Worm (Caenorhabditis elegans) whole organism, L3 larva: ENCODE results near the gene seu-1.

Source experiments
- R02D3.7 ChIP-seq: fragments of 150-350 bp; optimal IDR thresholded peaks from 2 replicates; lab custom pipeline; 2014; ENCODE audit warnings: missing biosample characterization, missing genetic modification characterization
- ZK546.5 ChIP-seq: sonication (generic microtip); optimal IDR thresholded peaks from 2 replicates; lab custom pipeline; 2017; ENCODE audit warnings: missing biosample characterization, missing genetic modification characterization
- aly-2 ChIP-seq: fragments of 150-350 bp; optimal IDR thresholded peaks from 2 replicates; lab custom pipeline; 2014; ENCODE audit warnings: missing biosample characterization, missing genetic modification characterization
- ama-1 ChIP-seq: fragments of 150-350 bp; optimal IDR thresholded peaks from 2 replicates; lab custom pipeline; 2018
- ceh-16 ChIP-seq: sonication (generic microtip); optimal IDR thresholded peaks from 2 replicates; lab custom pipeline; 2017; ENCODE audit warnings: missing biosample characterization, missing genetic modification characterization
- ceh-28 ChIP-seq: fragments of 150-350 bp; optimal IDR thresholded peaks from 2 replicates; lab custom pipeline; 2014; ENCODE audit warnings: missing biosample characterization, missing genetic modification reagents, missing genetic modification characterization
- ceh-82 ChIP-seq: fragments of 150-350 bp; optimal IDR thresholded peaks from 2 replicates; lab custom pipeline; 2014; ENCODE audit warnings: missing biosample characterization, missing genetic modification characterization
- ceh-9 ChIP-seq: sonication (generic microtip); optimal IDR thresholded peaks from 2 replicates; lab custom pipeline; 2018; ENCODE audit warnings: missing biosample characterization, missing genetic modification characterization
- daf-12 ChIP-seq: fragments of 150-350 bp; optimal IDR thresholded peaks from 2 replicates; lab custom pipeline; 2014; ENCODE audit warnings: missing biosample characterization, missing genetic modification reagents, missing genetic modification characterization
- egl-27 ChIP-seq: sonication (generic microtip); optimal IDR thresholded peaks from 4 replicates; lab custom pipeline; 2017; ENCODE audit warnings: missing biosample characterization, missing genetic modification reagents, missing genetic modification characterization
- egl-5 ChIP-seq: fragments of 150-350 bp; optimal IDR thresholded peaks from 2 replicates; lab custom pipeline; 2017; ENCODE audit warnings: missing biosample characterization, missing genetic modification reagents, missing genetic modification characterization, inconsistent platforms
- elt-1 ChIP-seq: fragments of 150-350 bp; optimal IDR thresholded peaks from 2 replicates; lab custom pipeline; 2014; ENCODE audit warnings: missing biosample characterization, missing genetic modification characterization
- elt-2 ChIP-seq: sonication (generic microtip); optimal IDR thresholded peaks from 2 replicates; lab custom pipeline; 2016; ENCODE audit warnings: missing genetic modification reagents, mild to moderate bottlenecking, missing genetic modification characterization, missing compliant biosample characterization
- elt-3 ChIP-seq, 3 experiments: fragments of 150-350 bp in 1 of 3; sonication (generic microtip) in 2 of 3; optimal IDR thresholded peaks; 2 replicates in 2 of 3; 4 replicates in 1 of 3; lab custom pipeline; 2014 to 2017; ENCODE audit warnings: missing biosample characterization in 3 of 3, missing genetic modification characterization in 3 of 3
- eor-1 ChIP-seq, 2 experiments: fragments of 150-350 bp; optimal IDR thresholded peaks; 2 replicates each; lab custom pipeline; 2014 to 2018; ENCODE audit warnings: missing biosample characterization in 2 of 2, missing genetic modification characterization in 2 of 2
- fkh-10 ChIP-seq: sonication (generic microtip); optimal IDR thresholded peaks from 2 replicates; lab custom pipeline; 2017; ENCODE audit warnings: missing biosample characterization, missing genetic modification reagents, missing genetic modification characterization
- fkh-2 ChIP-seq: fragments of 150-350 bp; optimal IDR thresholded peaks from 2 replicates; lab custom pipeline; 2014; ENCODE audit warnings: missing biosample characterization, missing genetic modification reagents, missing genetic modification characterization
- fos-1 ChIP-seq: fragments of 150-350 bp; optimal IDR thresholded peaks from 2 replicates; lab custom pipeline; 2014; ENCODE audit warnings: missing biosample characterization, missing genetic modification characterization
- hmg-11 ChIP-seq: sonication (generic microtip); optimal IDR thresholded peaks from 2 replicates; lab custom pipeline; 2016; ENCODE audit warnings: missing genetic modification characterization, missing compliant biosample characterization
- jun-1 ChIP-seq: fragments of 150-350 bp; optimal IDR thresholded peaks from 2 replicates; lab custom pipeline; 2014; ENCODE audit warnings: missing biosample characterization, missing genetic modification reagents, missing genetic modification characterization
- lin-15B ChIP-seq: fragments of 150-350 bp; optimal IDR thresholded peaks from 2 replicates; lab custom pipeline; 2014; ENCODE audit warnings: missing biosample characterization, missing genetic modification characterization
- lin-39 ChIP-seq: fragments of 150-350 bp; optimal IDR thresholded peaks from 2 replicates; lab custom pipeline; 2018; ENCODE audit warnings: missing biosample characterization, missing genetic modification reagents, missing genetic modification characterization
- lsy-12 ChIP-seq: sonication (generic microtip); optimal IDR thresholded peaks from 2 replicates; lab custom pipeline; 2016; ENCODE audit warnings: mild to moderate bottlenecking, missing genetic modification characterization, missing compliant biosample characterization
- mdl-1 ChIP-seq: fragments of 150-350 bp; optimal IDR thresholded peaks from 2 replicates; lab custom pipeline; 2014; ENCODE audit warnings: missing biosample characterization, missing genetic modification characterization
- mml-1 ChIP-seq: fragments of 150-350 bp; sonication (generic microtip); optimal IDR thresholded peaks from 3 replicates; lab custom pipeline; 2014; ENCODE audit warnings: missing biosample characterization, missing genetic modification characterization
- nfya-1 ChIP-seq: sonication (generic microtip); optimal IDR thresholded peaks from 2 replicates; lab custom pipeline; 2017; ENCODE audit warnings: missing genetic modification characterization, mild to moderate bottlenecking, missing compliant biosample characterization, antibody characterized with exemption, moderate library complexity; ENCODE audit not compliant: insufficient read depth
- nhr-11 ChIP-seq: fragments of 150-350 bp; optimal IDR thresholded peaks from 2 replicates; lab custom pipeline; 2014; ENCODE audit warnings: missing biosample characterization, missing genetic modification characterization
- nhr-12 ChIP-seq: fragments of 150-350 bp; optimal IDR thresholded peaks from 2 replicates; lab custom pipeline; 2014; ENCODE audit warnings: missing biosample characterization, missing genetic modification characterization
- nhr-23 ChIP-seq: fragments of 150-350 bp; optimal IDR thresholded peaks from 2 replicates; lab custom pipeline; 2014; ENCODE audit warnings: missing biosample characterization, missing genetic modification reagents, missing genetic modification characterization
- nhr-237 ChIP-seq: fragments of 150-350 bp; optimal IDR thresholded peaks from 2 replicates; lab custom pipeline; 2014; ENCODE audit warnings: missing biosample characterization, missing genetic modification characterization
- nhr-25 ChIP-seq: sonication (generic microtip); optimal IDR thresholded peaks from 2 replicates; lab custom pipeline; 2017; ENCODE audit warnings: missing biosample characterization, missing genetic modification characterization
- nhr-28 ChIP-seq: fragments of 150-350 bp; optimal IDR thresholded peaks from 2 replicates; lab custom pipeline; 2014; ENCODE audit warnings: missing biosample characterization, missing genetic modification characterization
- nhr-43 ChIP-seq: sonication (generic microtip); optimal IDR thresholded peaks from 2 replicates; lab custom pipeline; 2016; ENCODE audit warnings: mild to moderate bottlenecking, missing genetic modification characterization, missing compliant biosample characterization; ENCODE audit not compliant: poor library complexity, severe bottlenecking
- nhr-67 ChIP-seq: fragments of 150-350 bp; optimal IDR thresholded peaks from 2 replicates; lab custom pipeline; 2014; ENCODE audit warnings: missing biosample characterization, missing genetic modification characterization
- nhr-77 ChIP-seq: fragments of 150-350 bp; optimal IDR thresholded peaks from 2 replicates; lab custom pipeline; 2014; ENCODE audit warnings: missing biosample characterization, missing genetic modification characterization
- pha-4 ChIP-seq: fragments of 150-350 bp; optimal IDR thresholded peaks from 2 replicates; lab custom pipeline; 2014; ENCODE audit warnings: missing biosample characterization, missing genetic modification reagents, missing genetic modification characterization
- pqm-1 ChIP-seq: fragments of 150-350 bp; optimal IDR thresholded peaks from 2 replicates; lab custom pipeline; 2017; ENCODE audit warnings: missing biosample characterization, missing genetic modification characterization, inconsistent platforms
- sea-2 ChIP-seq: fragments of 150-350 bp; sonication (generic microtip); optimal IDR thresholded peaks from 4 replicates; lab custom pipeline; 2014; ENCODE audit warnings: missing biosample characterization, missing genetic modification reagents, missing genetic modification characterization
- skn-1 ChIP-seq: fragments of 150-350 bp; optimal IDR thresholded peaks from 2 replicates; lab custom pipeline; 2014; ENCODE audit warnings: missing biosample characterization, missing genetic modification characterization
- snpc-4 ChIP-seq: fragments of 150-350 bp; optimal IDR thresholded peaks from 2 replicates; lab custom pipeline; 2014; ENCODE audit warnings: missing biosample characterization, missing genetic modification characterization
- tbx-2 ChIP-seq: sonication (generic microtip); optimal IDR thresholded peaks from 2 replicates; lab custom pipeline; 2016; ENCODE audit warnings: mild to moderate bottlenecking, missing genetic modification characterization, missing compliant biosample characterization
- unc-39 ChIP-seq: sonication (generic microtip); optimal IDR thresholded peaks from 4 replicates; lab custom pipeline; 2017; ENCODE audit warnings: missing biosample characterization, missing genetic modification characterization
- unc-62 ChIP-seq: fragments of 150-350 bp; sonication (generic microtip); optimal IDR thresholded peaks from 4 replicates; lab custom pipeline; 2014; ENCODE audit warnings: missing biosample characterization, missing genetic modification reagents, missing genetic modification characterization
- zag-1 ChIP-seq: fragments of 150-350 bp; optimal IDR thresholded peaks from 2 replicates; lab custom pipeline; 2014; ENCODE audit warnings: missing biosample characterization, missing genetic modification characterization
- ztf-11 ChIP-seq: fragments of 150-350 bp; optimal IDR thresholded peaks from 2 replicates; lab custom pipeline; 2014; ENCODE audit warnings: missing biosample characterization, missing genetic modification characterization
- ztf-4 ChIP-seq: fragments of 150-350 bp; optimal IDR thresholded peaks from 2 replicates; lab custom pipeline; 2014; ENCODE audit warnings: missing biosample characterization, missing genetic modification characterization

Gene seu-1

ce11 chrIV:6330790-6331189 is 1.4 kb downstream of the seu-1 start:
- no peak for TF ChIP-seq elt-3 (tag; optimal IDR thresholded peaks at IDR 0.05; lab: Kevin White, UChicago)
- peak; percentile 37 for TF ChIP-seq pqm-1 (tag; lab: Kevin White, UChicago)
- no peak for TF ChIP-seq nhr-77 (tag; lab: Kevin White, UChicago)
- TF ChIP-seq skn-1 (tag; lab: Kevin White, UChicago) = no peak
- TF ChIP-seq elt-2 (tag; lab: Kevin White, UChicago) = peak; percentile 81

DNA sequence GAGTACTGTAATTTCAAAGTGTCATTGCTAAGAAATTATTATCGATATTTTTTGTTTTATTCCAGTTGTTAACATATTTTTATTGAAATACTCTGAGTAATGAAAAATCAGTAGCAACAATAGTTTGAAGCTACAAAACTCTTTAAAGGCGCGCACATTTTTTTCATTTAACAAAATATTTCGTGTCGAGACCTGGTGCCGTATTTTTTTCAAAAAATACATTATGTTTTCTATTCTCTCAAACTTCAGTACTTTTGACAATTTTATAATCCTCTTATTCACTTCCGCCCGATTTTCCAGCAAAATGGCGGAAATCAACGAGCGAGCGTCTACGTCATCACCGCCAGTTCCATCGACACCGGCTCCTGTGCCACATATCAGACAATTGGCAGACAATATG is 4.5 kb downstream of the seu-1 start, which contains the start of gene blos-2:
TSS of gene blos-2 (plus strand) at position 301 of the 400 bp plus-strand sequence.
- TF ChIP-seq pqm-1 (tag; lab: Kevin White, UChicago) = no peak
- TF ChIP-seq ZK546.5 (tag; lab: Kevin White, UChicago) = no peak
- no peak for TF ChIP-seq zag-1 (tag; lab: Kevin White, UChicago)
- no peak for TF ChIP-seq nhr-25
- no peak for TF ChIP-seq snpc-4 (tag; lab: Kevin White, UChicago)

ce11 chrIV:6335908-6336307 is 6.5 kb downstream of the seu-1 start, which contains the start of gene mif-4:
Gene mif-4 (minus strand): TSS chrIV:6335994.
- TF ChIP-seq skn-1 (tag; lab: Kevin White, UChicago) = no peak
- peak; percentile 65 for TF ChIP-seq pha-4

ce11 chrIV:6336748-6337147 is 7.3 kb downstream of the seu-1 start:
- TF ChIP-seq lin-15B (peak; percentile 56), ZK546.5 (tag; lab: Kevin White, UChicago) (no peak), ztf-4 (peak; percentile 83), zag-1 (tag; lab: Kevin White, UChicago) (no peak), fkh-10 (GFP tag; lab: Kevin White, UChicago) (no peak), sea-2 (peak; percentile 23), nfya-1 (peak; percentile 94), ama-1 (lab: Kevin White, UChicago) (peak; percentile 61), lsy-12 (tag; lab: Kevin White, UChicago) (peak; percentile 93), unc-39 (tag; lab: Kevin White, UChicago) (no peak), ceh-9 (tag; lab: Kevin White, UChicago) (no peak), nhr-23 (tag; lab: Kevin White, UChicago) (peak; percentile 98), ceh-16 (tag; lab: Kevin White, UChicago) (no peak), nhr-67 (tag; lab: Kevin White, UChicago) (no peak), ceh-82 (tag; lab: Kevin White, UChicago) (no peak), nhr-12 (tag; lab: Kevin White, UChicago) (no peak), nhr-77 (tag; lab: Kevin White, UChicago) (no peak), pha-4 (peak; percentile 96), hmg-11 (tag; lab: Kevin White, UChicago) (peak; percentile 86), tbx-2 (tag; lab: Kevin White, UChicago) (peak; percentile 92), elt-2 (tag; lab: Kevin White, UChicago) (peak; percentile 94), egl-27 (tag; lab: Kevin White, UChicago) (peak; percentile 14), mdl-1 (tag; lab: Kevin White, UChicago) (peak; percentile 98), lin-39 (tag; lab: Kevin White, UChicago) (peak; percentile 49), pqm-1 (tag; lab: Kevin White, UChicago) (peak; percentile 94), nhr-28 (tag; lab: Kevin White, UChicago) (no peak), fos-1 (tag; lab: Kevin White, UChicago) (peak; percentile 41), elt-3 (tag; optimal IDR thresholded peaks at IDR 0.05; lab: Kevin White, UChicago) (peak in 1 of 3 experiments; percentile 34), eor-1 (tag; optimal IDR thresholded peaks at IDR 0.05; lab: Kevin White, UChicago) (peak; percentile 12 to 57), ztf-11 (tag; lab: Kevin White, UChicago) (no peak), nhr-43 (peak; percentile 96), nhr-11 (tag; lab: Kevin White, UChicago) (peak; percentile 68), aly-2 (tag; lab: Kevin White, UChicago) (no peak), jun-1 (peak; percentile 95), nhr-237 (no peak), mml-1 (peak; percentile 34), unc-62 (GFP tag; lab: Kevin White, UChicago) (peak; percentile 84), fkh-2 (tag; lab: Kevin White, UChicago) (no peak), snpc-4 (tag; lab: Kevin White, UChicago) (peak; percentile 62), R02D3.7 (tag; lab: Kevin White, UChicago) (peak; percentile 81), ceh-28 (tag; lab: Kevin White, UChicago) (peak; percentile 71), egl-5 (tag; lab: Kevin White, UChicago) (peak; percentile 85), elt-1 (peak; percentile 69), daf-12 (no peak), skn-1 (tag; lab: Kevin White, UChicago) (peak; percentile 95), nhr-25 (peak; percentile 99)
